Worm (Caenorhabditis elegans) whole organism, L4 larva: Measurements from ENCODE around the gene B0228.8.

Experiments
- attf-4 ChIP-seq: sonication (generic microtip); optimal IDR thresholded peaks from 3 replicates; lab custom pipeline; 2017; ENCODE audit warnings: missing biosample characterization, missing genetic modification characterization
- egl-43 ChIP-seq: fragments of 200-800 bp; sonication (Bioruptor generic); IDR thresholded peaks from 2 replicates; pipeline ENCODE4 v1.3.6; 2022; ENCODE audit warnings: missing genetic modification reagents, missing genetic modification characterization, missing compliant biosample characterization
- fkh-10 ChIP-seq: fragments of 150-350 bp; optimal IDR thresholded peaks from 2 replicates; lab custom pipeline; 2014; ENCODE audit warnings: missing biosample characterization, missing genetic modification reagents, missing genetic modification characterization
- mdt-29 ChIP-seq: fragments of 200-800 bp; sonication (Bioruptor generic); IDR thresholded peaks from 2 replicates; pipeline ENCODE4 v1.3.6; 2022; ENCODE audit warnings: missing genetic modification reagents, missing genetic modification characterization, missing compliant biosample characterization

ce11 chrII:7758397-7759135 lies 2.8 kb downstream of the B0228.8 start, which contains the start of gene B0228.7:
- TF ChIP-seq mdt-29 (GFP tag; lab: Robert Waterston, UW) = no peak
- TF ChIP-seq egl-43 (GFP tag; lab: Robert Waterston, UW) = no peak
- no peak for TF ChIP-seq fkh-10 (GFP tag; lab: Kevin White, UChicago)
- no peak for TF ChIP-seq attf-4
